Fruit fly (Drosophila melanogaster): Measurements from ENCODE around the gene CycY.

DNA sequence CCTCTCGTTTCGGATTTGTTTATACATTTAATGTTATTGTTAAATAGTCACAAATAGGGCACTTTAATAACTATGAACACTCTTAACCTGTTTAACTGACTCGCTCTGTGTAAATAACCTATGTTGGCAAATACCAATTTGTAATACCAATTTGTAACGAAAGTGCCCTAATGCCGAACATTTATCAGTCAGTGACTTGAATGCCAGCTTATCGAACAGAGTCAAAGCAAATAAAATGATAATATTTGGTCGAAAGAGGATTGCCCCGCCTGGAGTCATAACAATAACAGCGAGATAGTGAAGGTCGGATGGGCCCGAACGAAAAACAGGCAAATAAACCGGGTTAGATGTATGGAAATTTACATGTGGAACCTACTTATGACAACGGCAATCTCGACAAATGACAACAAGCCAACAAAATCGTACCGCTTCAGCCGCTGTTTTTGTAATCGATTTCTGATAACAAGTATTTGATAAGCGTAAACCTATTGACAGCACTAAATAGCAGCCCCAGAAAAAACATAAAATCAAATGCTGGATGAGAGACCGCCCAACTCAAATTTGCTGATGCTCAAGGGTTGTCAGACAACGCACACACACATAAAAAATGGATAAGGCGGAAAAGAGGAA, 31.7 kb upstream of the CycY start:
- TF ChIP-seq Deaf1 (tag; optimal IDR thresholded peaks at IDR 0.05) (no peak), chif (GFP tag; optimal IDR thresholded peaks at IDR 0.05) (no peak), mirr (GFP tag; optimal IDR thresholded peaks at IDR 0.05) (peak; percentile 92)

All from whole organism, embryonic.